Worm (Caenorhabditis elegans): ENCODE measurements around the gene srx-125.

The srx-125 gene

DNA sequence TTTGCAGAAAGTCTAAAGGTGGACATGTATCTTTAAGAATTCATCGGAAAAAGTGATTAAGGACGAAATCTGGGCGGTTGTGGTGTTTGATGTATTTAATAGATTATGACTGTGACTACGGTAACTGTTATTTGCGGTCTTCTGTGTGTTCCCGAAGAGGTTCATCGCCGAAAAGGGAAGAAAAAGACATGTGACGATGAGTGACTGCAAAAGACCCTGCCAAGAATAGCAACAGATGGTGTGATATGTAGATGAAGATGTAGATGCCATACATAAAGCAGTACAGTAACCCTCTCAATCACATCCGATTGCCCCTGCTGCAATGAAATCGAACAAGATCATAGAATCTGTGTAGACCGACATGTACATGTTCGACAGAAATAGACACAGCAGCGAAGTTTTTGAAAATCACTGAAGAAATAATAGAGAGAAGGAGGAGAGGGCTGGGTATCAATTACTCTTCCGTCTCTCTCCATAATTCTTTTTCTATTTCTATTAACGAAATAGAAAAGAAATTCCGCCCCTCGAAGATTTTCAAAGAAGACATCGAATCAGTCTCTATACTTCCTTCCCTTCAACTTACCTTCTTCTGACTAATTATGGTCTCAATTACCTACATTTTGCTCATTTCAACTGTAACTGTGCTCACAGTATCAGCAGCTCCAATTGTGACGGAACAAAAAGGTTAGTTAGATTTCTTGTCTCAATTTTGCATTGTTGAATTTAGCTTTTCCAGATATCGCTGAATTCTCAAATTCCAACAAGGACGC, 8.1 kb upstream of the srx-125 start, which contains the start of gene F32H5.3:
TSS of gene F32H5.3 (plus strand) at position 513 of the 770 bp plus-strand sequence.
- peak; percentile 23 for TF ChIP-seq sma-9 (GFP tag; optimal IDR thresholded peaks at IDR 0.05)
- TF ChIP-seq sma-9 (tag; optimal IDR thresholded peaks at IDR 0.05): no peak
- TF ChIP-seq nhr-12 (tag; optimal IDR thresholded peaks at IDR 0.05): no peak
- TF ChIP-seq sma-3 (GFP tag; optimal IDR thresholded peaks at IDR 0.05): peak; percentile 30
- TF ChIP-seq unc-39 (tag; optimal IDR thresholded peaks at IDR 0.05): no peak
- TF ChIP-seq nhr-25 (tag; optimal IDR thresholded peaks at IDR 0.05): peak; percentile 44
- peak; percentile 30 for TF ChIP-seq ama-1 (optimal IDR thresholded peaks at IDR 0.05)
- peak; percentile 12 for TF ChIP-seq blmp-1 (tag; optimal IDR thresholded peaks at IDR 0.05; ENCODE audit: insufficient read depth)
- TF ChIP-seq lsy-2 (tag; optimal IDR thresholded peaks at IDR 0.05): peak in 1 of 2 experiments; percentile 47
- peak; percentile 44 for TF ChIP-seq nhr-21 (tag; optimal IDR thresholded peaks at IDR 0.05)

DNA sequence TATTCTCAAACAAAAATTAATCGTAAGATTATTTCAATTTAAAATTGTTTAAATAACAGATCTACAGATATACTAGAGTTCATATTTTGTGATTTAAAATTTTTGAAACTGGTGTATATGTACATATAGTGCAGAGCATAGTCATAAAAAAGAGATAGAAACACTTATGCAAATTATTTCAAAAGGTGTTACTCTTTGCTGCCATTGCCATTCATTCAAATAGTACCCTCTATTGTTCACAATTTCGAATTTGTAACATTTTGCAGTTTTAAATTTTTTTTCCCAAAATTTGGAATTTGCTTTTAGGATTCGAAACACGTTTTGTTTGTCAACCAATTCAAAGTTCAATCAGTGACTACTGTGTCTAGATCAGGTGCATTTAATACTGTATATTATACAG, 6.9 kb upstream of the srx-125 start, which contains the start of gene F32H5.4:
TSS of gene F32H5.4 (plus strand) at position 301 of the 400 bp plus-strand sequence.
- no peak for TF ChIP-seq F13H6.1 (tag; optimal IDR thresholded peaks at IDR 0.05)
- TF ChIP-seq unc-39 (tag; optimal IDR thresholded peaks at IDR 0.05): no peak
- no peak for TF ChIP-seq mab-5 (tag; optimal IDR thresholded peaks at IDR 0.05)
- TF ChIP-seq lin-39 (tag; optimal IDR thresholded peaks at IDR 0.05): no peak
- no peak for TF ChIP-seq ztf-1 (GFP tag; conservative IDR thresholded peaks at IDR 0.05)
- no peak for TF ChIP-seq unc-55 (GFP tag; optimal IDR thresholded peaks at IDR 0.05)
- TF ChIP-seq Y55F3AM.14 (GFP tag; optimal IDR thresholded peaks at IDR 0.05): no peak
- TF ChIP-seq skn-1 (tag; optimal IDR thresholded peaks at IDR 0.05): no peak
- no peak for TF ChIP-seq crh-2 (tag; optimal IDR thresholded peaks at IDR 0.05)
- no peak for TF ChIP-seq ztf-4 (tag; optimal IDR thresholded peaks at IDR 0.05)
- no peak for TF ChIP-seq ZK546.5 (tag; optimal IDR thresholded peaks at IDR 0.05)
- no peak for TF ChIP-seq ztf-11 (tag; optimal IDR thresholded peaks at IDR 0.05)
- TF ChIP-seq nhr-77 (tag; optimal IDR thresholded peaks at IDR 0.05): no peak
- no peak for TF ChIP-seq nhr-25 (tag; optimal IDR thresholded peaks at IDR 0.05)
- no peak for TF ChIP-seq nhr-129 (tag; optimal IDR thresholded peaks at IDR 0.05)
- TF ChIP-seq nhr-10 (tag; optimal IDR thresholded peaks at IDR 0.05): no peak
- TF ChIP-seq dmd-4 (tag; optimal IDR thresholded peaks at IDR 0.05): no peak
- no peak for TF ChIP-seq alr-1 (tag; optimal IDR thresholded peaks at IDR 0.05)

DNA sequence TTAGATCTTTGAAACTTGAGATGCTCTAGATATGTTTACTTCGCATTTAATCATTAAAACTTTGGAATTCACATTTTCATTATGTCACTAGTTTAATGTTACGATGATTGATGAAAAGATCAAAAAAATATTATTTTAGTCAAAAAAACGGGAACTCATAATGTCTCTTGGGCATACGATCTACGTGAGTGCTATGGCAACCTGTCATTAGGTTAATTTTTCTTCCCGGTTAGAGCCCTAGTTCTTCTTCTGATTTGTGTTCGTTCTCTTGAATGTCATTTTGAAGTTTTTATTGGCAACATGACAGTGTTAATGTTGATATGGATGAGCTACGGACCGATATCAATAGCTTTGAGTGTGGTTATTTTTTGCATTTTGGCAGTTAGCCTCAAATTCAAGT, 3.7 kb upstream of the srx-125 start, which contains the start of gene srg-46:
TSS of gene srg-46 (plus strand) at position 301 of the 400 bp plus-strand sequence.
- no peak for TF ChIP-seq lin-13 (GFP tag; optimal IDR thresholded peaks at IDR 0.05)
- TF ChIP-seq fos-1 (tag; optimal IDR thresholded peaks at IDR 0.05): no peak
- TF ChIP-seq egl-27 (tag; optimal IDR thresholded peaks at IDR 0.05): no peak
- no peak for TF ChIP-seq nhr-11 (tag; optimal IDR thresholded peaks at IDR 0.05)
- no peak for TF ChIP-seq mbf-1 (tag; optimal IDR thresholded peaks at IDR 0.05)
- no peak for TF ChIP-seq nhr-25 (tag; optimal IDR thresholded peaks at IDR 0.05)
- TF ChIP-seq zag-1 (tag; optimal IDR thresholded peaks at IDR 0.05): no peak
- TF ChIP-seq elt-1 (tag; optimal IDR thresholded peaks at IDR 0.05): no peak
- no peak for TF ChIP-seq peb-1 (tag; optimal IDR thresholded peaks at IDR 0.05)
- TF ChIP-seq lin-39 (tag; optimal IDR thresholded peaks at IDR 0.05): no peak
- TF ChIP-seq ceh-16 (tag; optimal IDR thresholded peaks at IDR 0.05): no peak
- TF ChIP-seq nhr-6 (tag; optimal IDR thresholded peaks at IDR 0.05): no peak
- no peak for TF ChIP-seq unc-39 (tag; optimal IDR thresholded peaks at IDR 0.05)

DNA sequence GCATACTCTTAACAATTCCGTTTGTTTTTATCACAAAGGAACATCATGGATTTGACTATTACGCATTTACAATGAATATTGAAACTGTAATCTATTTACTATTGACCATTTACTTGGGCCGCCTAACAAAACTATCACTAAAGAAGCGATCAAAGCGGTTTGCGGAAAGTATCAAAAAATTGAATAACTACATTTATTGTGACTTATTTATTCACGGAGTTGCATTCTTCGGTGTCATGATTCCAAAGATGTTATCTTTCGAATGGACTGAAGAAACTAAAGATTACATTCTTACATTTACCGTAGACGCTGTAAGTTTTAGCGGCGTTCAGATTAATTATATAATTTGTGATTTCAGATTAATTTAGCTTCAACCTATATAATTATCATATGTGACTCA, 2.9 kb upstream of the srx-125 start:
- no peak for TF ChIP-seq ZK546.5 (tag; optimal IDR thresholded peaks at IDR 0.05)
- no peak for TF ChIP-seq egl-27 (tag; optimal IDR thresholded peaks at IDR 0.05)
- no peak for TF ChIP-seq alr-1 (tag; optimal IDR thresholded peaks at IDR 0.05)
- TF ChIP-seq nhr-25 (tag; optimal IDR thresholded peaks at IDR 0.05): no peak
- no peak for TF ChIP-seq skn-1 (tag; optimal IDR thresholded peaks at IDR 0.05)
- TF ChIP-seq sem-4 (tag; optimal IDR thresholded peaks at IDR 0.05): no peak
- TF ChIP-seq nhr-237 (tag; optimal IDR thresholded peaks at IDR 0.05): no peak
- TF ChIP-seq nhr-129 (tag; optimal IDR thresholded peaks at IDR 0.05): no peak
- TF ChIP-seq nhr-21 (tag; optimal IDR thresholded peaks at IDR 0.05): no peak
- no peak for TF ChIP-seq gmeb-1 (tag; optimal IDR thresholded peaks at IDR 0.05)
- TF ChIP-seq sma-3 (GFP tag; optimal IDR thresholded peaks at IDR 0.05): no peak
- TF ChIP-seq mab-5 (tag; optimal IDR thresholded peaks at IDR 0.05): no peak
- TF ChIP-seq ceh-82 (tag; optimal IDR thresholded peaks at IDR 0.05): no peak
- TF ChIP-seq crh-2 (tag; optimal IDR thresholded peaks at IDR 0.05): no peak
- TF ChIP-seq ama-1 (optimal IDR thresholded peaks at IDR 0.05): no peak
- TF ChIP-seq nhr-6 (tag; optimal IDR thresholded peaks at IDR 0.05): no peak
